Worm (Caenorhabditis elegans) whole organism, L2 larva: ENCODE measurements around the gene ztf-13.

ENCODE experiments used
- C34F6.9 ChIP-seq: fragments of 150-350 bp; optimal IDR thresholded peaks from 2 replicates; lab custom pipeline; 2014; ENCODE audit warnings: missing biosample characterization, missing genetic modification characterization
- R02D3.7 ChIP-seq: fragments of 150-350 bp; optimal IDR thresholded peaks from 2 replicates; lab custom pipeline; 2014; ENCODE audit warnings: missing biosample characterization, missing genetic modification characterization
- Y55F3AM.14 ChIP-seq: fragments of 200-800 bp; sonication (Bioruptor generic); optimal IDR thresholded peaks from 2 replicates; lab custom pipeline; 2018; ENCODE audit warnings: mild to moderate bottlenecking, missing genetic modification characterization, missing compliant biosample characterization
- ZK546.5 ChIP-seq: sonication (generic microtip); optimal IDR thresholded peaks from 2 replicates; lab custom pipeline; 2017; ENCODE audit warnings: missing biosample characterization, missing genetic modification characterization
- alr-1 ChIP-seq: fragments of 150-350 bp; optimal IDR thresholded peaks from 2 replicates; lab custom pipeline; 2014; ENCODE audit warnings: missing biosample characterization, missing genetic modification characterization
- ama-1 ChIP-seq: fragments of 150-350 bp; optimal IDR thresholded peaks from 2 replicates; lab custom pipeline; 2018; ENCODE audit warnings: inconsistent platforms
- blmp-1 ChIP-seq: sonication (generic microtip); optimal IDR thresholded peaks from 2 replicates; lab custom pipeline; 2017; ENCODE audit warnings: missing genetic modification characterization, mild to moderate bottlenecking, missing compliant biosample characterization, antibody characterized with exemption, moderate library complexity; ENCODE audit not compliant: insufficient read depth
- ceh-16 ChIP-seq: fragments of 150-350 bp; optimal IDR thresholded peaks from 2 replicates; lab custom pipeline; 2014; ENCODE audit warnings: missing biosample characterization, missing genetic modification characterization
- ceh-82 ChIP-seq: fragments of 150-350 bp; optimal IDR thresholded peaks from 2 replicates; lab custom pipeline; 2014; ENCODE audit warnings: missing biosample characterization, missing genetic modification characterization
- crh-2 ChIP-seq: sonication (generic microtip); optimal IDR thresholded peaks from 2 replicates; lab custom pipeline; 2017; ENCODE audit warnings: missing biosample characterization, missing genetic modification characterization
- dmd-4 ChIP-seq: sonication (generic microtip); optimal IDR thresholded peaks from 2 replicates; lab custom pipeline; 2017; ENCODE audit warnings: missing biosample characterization, missing genetic modification characterization
- egl-27 ChIP-seq: sonication (generic microtip); optimal IDR thresholded peaks from 3 replicates; lab custom pipeline; 2017; ENCODE audit warnings: missing biosample characterization, missing genetic modification reagents, missing genetic modification characterization
- elt-1 ChIP-seq: fragments of 150-350 bp; optimal IDR thresholded peaks from 2 replicates; lab custom pipeline; 2014; ENCODE audit warnings: missing biosample characterization, missing genetic modification characterization
- elt-3 ChIP-seq: sonication (generic microtip); optimal IDR thresholded peaks from 2 replicates; lab custom pipeline; 2017; ENCODE audit warnings: missing biosample characterization, missing genetic modification characterization
- fos-1 ChIP-seq: fragments of 150-350 bp; optimal IDR thresholded peaks from 2 replicates; lab custom pipeline; 2014; ENCODE audit warnings: missing biosample characterization, missing genetic modification characterization
- gmeb-1 ChIP-seq: fragments of 150-350 bp; optimal IDR thresholded peaks from 2 replicates; lab custom pipeline; 2014; ENCODE audit warnings: missing biosample characterization, missing genetic modification characterization
- lin-11 ChIP-seq: fragments of 150-350 bp; sonication (generic microtip); optimal IDR thresholded peaks from 2 replicates; lab custom pipeline; 2014; ENCODE audit warnings: missing biosample characterization, missing genetic modification characterization, inconsistent platforms, mixed read lengths
- lin-13 ChIP-seq: fragments of 150-350 bp; optimal IDR thresholded peaks from 2 replicates; lab custom pipeline; 2014; ENCODE audit warnings: missing biosample characterization, missing genetic modification reagents, missing genetic modification characterization
- lin-39 ChIP-seq: fragments of 150-350 bp; optimal IDR thresholded peaks from 2 replicates; lab custom pipeline; 2014; ENCODE audit warnings: missing biosample characterization, missing genetic modification reagents, missing genetic modification characterization
- lsy-2 ChIP-seq, 2 experiments: fragments of 150-350 bp in 1 of 2; sonication (generic microtip) in 1 of 2; optimal IDR thresholded peaks; 2 replicates each; lab custom pipeline; 2014 to 2017; ENCODE audit warnings: missing biosample characterization in 2 of 2, missing genetic modification characterization in 2 of 2
- mab-5 ChIP-seq: fragments of 150-350 bp; optimal IDR thresholded peaks from 2 replicates; lab custom pipeline; 2014; ENCODE audit warnings: missing biosample characterization, missing genetic modification characterization
- mbf-1 ChIP-seq: sonication (generic microtip); optimal IDR thresholded peaks from 2 replicates; lab custom pipeline; 2017; ENCODE audit warnings: missing biosample characterization, missing genetic modification characterization
- mdl-1 ChIP-seq, 2 experiments: fragments of 150-350 bp in 1 of 2; sonication (generic microtip) in 1 of 2; optimal IDR thresholded peaks; 2 replicates each; lab custom pipeline; 2017; ENCODE audit warnings: missing biosample characterization in 2 of 2, missing genetic modification characterization in 2 of 2
- nhr-10 ChIP-seq: sonication (generic microtip); optimal IDR thresholded peaks from 2 replicates; lab custom pipeline; 2017; ENCODE audit warnings: missing biosample characterization, missing genetic modification characterization
- nhr-11 ChIP-seq: fragments of 150-350 bp; optimal IDR thresholded peaks from 2 replicates; lab custom pipeline; 2014; ENCODE audit warnings: missing biosample characterization, missing genetic modification characterization
- nhr-12 ChIP-seq: fragments of 150-350 bp; optimal IDR thresholded peaks from 2 replicates; lab custom pipeline; 2014; ENCODE audit warnings: missing biosample characterization, missing genetic modification characterization
- nhr-129 ChIP-seq: fragments of 150-350 bp; optimal IDR thresholded peaks from 2 replicates; lab custom pipeline; 2014; ENCODE audit warnings: missing biosample characterization, missing genetic modification characterization
- nhr-21 ChIP-seq: fragments of 150-350 bp; optimal IDR thresholded peaks from 2 replicates; lab custom pipeline; 2014; ENCODE audit warnings: missing biosample characterization, missing genetic modification characterization
- nhr-25 ChIP-seq: fragments of 150-350 bp; sonication (generic microtip); optimal IDR thresholded peaks from 3 replicates; lab custom pipeline; 2014; ENCODE audit warnings: missing biosample characterization, missing genetic modification characterization
- nhr-6 ChIP-seq: fragments of 150-350 bp; optimal IDR thresholded peaks from 2 replicates; lab custom pipeline; 2014; ENCODE audit warnings: missing biosample characterization, missing genetic modification characterization
- nhr-77 ChIP-seq: fragments of 150-350 bp; optimal IDR thresholded peaks from 2 replicates; lab custom pipeline; 2014; ENCODE audit warnings: missing biosample characterization, missing genetic modification characterization
- peb-1 ChIP-seq: fragments of 150-350 bp; optimal IDR thresholded peaks from 2 replicates; lab custom pipeline; 2014; ENCODE audit warnings: missing biosample characterization, missing genetic modification characterization
- sem-4 ChIP-seq: fragments of 150-350 bp; optimal IDR thresholded peaks from 2 replicates; lab custom pipeline; 2014; ENCODE audit warnings: missing biosample characterization, missing genetic modification reagents, missing genetic modification characterization
- skn-1 ChIP-seq: sonication (generic microtip); optimal IDR thresholded peaks from 2 replicates; lab custom pipeline; 2017; ENCODE audit warnings: missing biosample characterization, missing genetic modification characterization
- sma-3 ChIP-seq: sonication (generic microtip); optimal IDR thresholded peaks from 2 replicates; lab custom pipeline; 2016; ENCODE audit warnings: missing genetic modification reagents, missing genetic modification characterization, missing compliant biosample characterization
- sma-9 ChIP-seq, 2 experiments: fragments of 150-350 bp in 1 of 2; sonication (generic microtip) in 1 of 2; optimal IDR thresholded peaks; 2 replicates each; lab custom pipeline; 2014 to 2016; ENCODE audit warnings: missing genetic modification characterization in 2 of 2, mild to moderate bottlenecking in 1 of 2, missing biosample characterization in 1 of 2, missing compliant biosample characterization in 1 of 2, missing genetic modification reagents in 1 of 2, moderate library complexity in 1 of 2
- snpc-4 ChIP-seq: fragments of 150-350 bp; optimal IDR thresholded peaks from 2 replicates; lab custom pipeline; 2014; ENCODE audit warnings: missing biosample characterization, missing genetic modification characterization
- unc-39 ChIP-seq: fragments of 150-350 bp; optimal IDR thresholded peaks from 2 replicates; lab custom pipeline; 2014; ENCODE audit warnings: missing biosample characterization, missing genetic modification characterization
- unc-55 ChIP-seq: fragments of 150-350 bp; sonication (generic microtip); optimal IDR thresholded peaks from 3 replicates; lab custom pipeline; 2014; ENCODE audit warnings: missing biosample characterization, missing genetic modification reagents, missing genetic modification characterization
- unc-62 ChIP-seq: fragments of 150-350 bp; optimal IDR thresholded peaks from 2 replicates; lab custom pipeline; 2014; ENCODE audit warnings: missing biosample characterization, missing genetic modification reagents, missing genetic modification characterization
- zag-1 ChIP-seq: fragments of 150-350 bp; optimal IDR thresholded peaks from 2 replicates; lab custom pipeline; 2014; ENCODE audit warnings: missing biosample characterization, missing genetic modification characterization
- ztf-11 ChIP-seq: sonication (generic microtip); optimal IDR thresholded peaks from 2 replicates; lab custom pipeline; 2017; ENCODE audit warnings: missing biosample characterization, missing genetic modification characterization
- ztf-4 ChIP-seq: fragments of 150-350 bp; optimal IDR thresholded peaks from 2 replicates; lab custom pipeline; 2014; ENCODE audit warnings: missing biosample characterization, missing genetic modification characterization

The ztf-13 gene

DNA sequence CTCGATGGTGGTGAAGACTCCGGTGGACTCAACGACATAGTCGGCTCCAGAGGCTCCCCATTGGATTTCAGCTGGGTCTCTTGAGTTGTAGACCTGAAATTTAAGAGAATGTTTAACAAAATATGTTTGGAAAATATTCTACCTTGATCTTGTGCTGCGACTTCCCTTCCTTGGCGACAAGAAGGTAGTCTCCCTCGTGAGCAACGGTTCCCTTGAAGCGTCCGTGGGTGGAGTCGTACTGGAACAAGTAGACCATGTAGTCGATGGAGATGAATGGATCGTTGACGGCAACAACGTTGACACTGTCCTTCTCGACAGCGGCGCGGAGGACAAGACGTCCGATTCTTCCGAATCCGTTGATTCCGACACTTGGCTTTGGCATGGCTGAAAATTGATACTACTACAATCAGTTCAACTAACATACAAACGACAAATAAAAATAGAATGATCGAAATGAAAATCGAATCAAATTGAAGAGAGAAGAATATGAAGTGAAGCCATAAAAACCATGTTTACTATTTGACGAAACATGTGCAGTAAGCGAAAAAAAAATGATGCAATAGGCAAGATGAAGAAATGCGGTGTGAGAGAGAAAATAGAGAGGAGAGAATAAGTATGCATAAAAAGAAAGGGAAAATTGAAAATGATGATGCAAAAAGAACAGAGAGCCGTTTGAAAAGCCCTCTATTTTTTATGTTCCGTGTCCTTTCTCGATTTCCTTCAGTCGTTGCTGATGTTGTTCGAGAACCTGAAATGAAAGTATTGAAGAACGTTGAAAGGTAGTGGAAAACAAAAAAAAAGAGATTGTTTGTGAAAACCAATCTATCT lies 12.5 kb upstream of the ztf-13 start, which contains the start of gene gpd-2:
Gene gpd-2, minus strand, starts transcription at position 384 of the 828 bp plus-strand sequence.
- no peak for TF ChIP-seq nhr-11 (tag; lab: Kevin White, UChicago)
- no peak for TF ChIP-seq elt-1 (tag; lab: Kevin White, UChicago)
- TF ChIP-seq C34F6.9 (tag; lab: Kevin White, UChicago), result peak; percentile 38
- TF ChIP-seq sem-4 (tag; lab: Kevin White, UChicago), result peak; percentile 6
- TF ChIP-seq nhr-129 (tag; lab: Kevin White, UChicago), result peak; percentile 99
- no peak for TF ChIP-seq lin-39 (tag; lab: Kevin White, UChicago)
- peak; percentile 30 for TF ChIP-seq blmp-1
- no peak for TF ChIP-seq ceh-82 (tag; lab: Kevin White, UChicago)
- no peak for TF ChIP-seq ztf-11
- no peak for TF ChIP-seq nhr-12 (tag; lab: Kevin White, UChicago)
- TF ChIP-seq gmeb-1 (tag; lab: Kevin White, UChicago), result no peak
- no peak for TF ChIP-seq mab-5 (tag; lab: Kevin White, UChicago)
- no peak for TF ChIP-seq alr-1
- no peak for TF ChIP-seq skn-1 (tag; lab: Kevin White, UChicago)
- no peak for TF ChIP-seq egl-27 (tag; lab: Kevin White, UChicago)
- TF ChIP-seq ZK546.5 (tag; lab: Kevin White, UChicago), result no peak
- no peak for TF ChIP-seq zag-1 (tag; lab: Kevin White, UChicago)
- no peak for TF ChIP-seq R02D3.7 (tag; lab: Kevin White, UChicago)
- peak; percentile 31 for TF ChIP-seq fos-1 (tag; lab: Kevin White, UChicago)
- TF ChIP-seq dmd-4 (tag; lab: Kevin White, UChicago), result no peak
- TF ChIP-seq lin-11 (tag; lab: Kevin White, UChicago), result no peak
- no peak for TF ChIP-seq Y55F3AM.14 (GFP tag; lab: Kevin White, UChicago)
- peak; percentile 62 for TF ChIP-seq ama-1
- peak; percentile 74 for TF ChIP-seq unc-55 (GFP tag; lab: Kevin White, UChicago)
- no peak for TF ChIP-seq peb-1 (tag; lab: Kevin White, UChicago)
- TF ChIP-seq snpc-4, result no peak
- TF ChIP-seq unc-62 (GFP tag; lab: Kevin White, UChicago), result no peak
- TF ChIP-seq lin-13 (GFP tag; lab: Kevin White, UChicago), result peak; percentile 18
- peak in 1 of 2 experiments; percentile 37 for TF ChIP-seq lsy-2 (tag; optimal IDR thresholded peaks at IDR 0.05; lab: Kevin White, UChicago)
- TF ChIP-seq nhr-6 (tag; lab: Kevin White, UChicago), result peak; percentile 33
- no peak for TF ChIP-seq sma-3 (GFP tag; lab: Kevin White, UChicago)
- no peak for TF ChIP-seq elt-3 (tag; lab: Kevin White, UChicago)
- no peak for TF ChIP-seq nhr-10
- TF ChIP-seq nhr-77 (tag; lab: Kevin White, UChicago), result no peak
- TF ChIP-seq sma-9 (GFP tag; optimal IDR thresholded peaks at IDR 0.05; lab: Kevin White, UChicago), result peak; percentile 3
- no peak for TF ChIP-seq sma-9 (tag; optimal IDR thresholded peaks at IDR 0.05; lab: Kevin White, UChicago)
- TF ChIP-seq nhr-21 (tag; lab: Kevin White, UChicago), result no peak
- TF ChIP-seq unc-39 (tag; lab: Kevin White, UChicago), result no peak
- no peak for TF ChIP-seq mdl-1 (tag; optimal IDR thresholded peaks at IDR 0.05; lab: Kevin White, UChicago)
- no peak for TF ChIP-seq nhr-25
- no peak for TF ChIP-seq crh-2 (tag; lab: Kevin White, UChicago)

ce11 chrX:3112946-3113427 lies 11.0 kb upstream of the ztf-13 start, which contains the start of gene gpd-3:
Gene gpd-3 (minus strand): TSS chrX:3113341.
- peak in 1 of 2 experiments; percentile 33 for TF ChIP-seq lsy-2 (tag; optimal IDR thresholded peaks at IDR 0.05; lab: Kevin White, UChicago)
- TF ChIP-seq ZK546.5 (tag; lab: Kevin White, UChicago), result no peak
- TF ChIP-seq alr-1, result no peak
- peak; percentile 17 for TF ChIP-seq sma-3 (GFP tag; lab: Kevin White, UChicago)
- peak; percentile 37 for TF ChIP-seq crh-2 (tag; lab: Kevin White, UChicago)
- TF ChIP-seq ztf-4 (tag; lab: Kevin White, UChicago), result peak; percentile 75
- peak; percentile 13 for TF ChIP-seq nhr-129 (tag; lab: Kevin White, UChicago)
- TF ChIP-seq sma-9 (GFP tag; optimal IDR thresholded peaks at IDR 0.05; lab: Kevin White, UChicago), result peak; percentile 20
- TF ChIP-seq sma-9 (tag; optimal IDR thresholded peaks at IDR 0.05; lab: Kevin White, UChicago), result no peak
- TF ChIP-seq ama-1, result peak; percentile 73
- no peak for TF ChIP-seq ceh-16
- no peak for TF ChIP-seq mab-5 (tag; lab: Kevin White, UChicago)
- peak; percentile 39 for TF ChIP-seq gmeb-1 (tag; lab: Kevin White, UChicago)
- TF ChIP-seq lin-11 (tag; lab: Kevin White, UChicago), result no peak
- TF ChIP-seq mbf-1 (tag; lab: Kevin White, UChicago), result no peak
- no peak for TF ChIP-seq unc-55 (GFP tag; lab: Kevin White, UChicago)
- TF ChIP-seq nhr-77 (tag; lab: Kevin White, UChicago), result no peak
